Fruit fly (Drosophila melanogaster) ovary, adult (tissue): ENCODE measurements around the gene CG5421.

Experiments used
- CG17801 ChIP-seq: fragments of 200-800 bp; optimal IDR thresholded peaks from 2 replicates; lab custom pipeline; 2019; ENCODE audit warnings: missing biosample characterization, mild to moderate bottlenecking, missing genetic modification characterization, moderate library complexity; ENCODE audit not compliant: partially characterized antibody

The CG5421 gene

dm6 chr2L:12459191-12459590 is 11.3 kb upstream of the CG5421 start:
- TF ChIP-seq CG17801 (GFP tag; lab: Kevin White, UChicago): no peak

dm6 chr2L:12457715-12458114 is 9.8 kb upstream of the CG5421 start:
- TF ChIP-seq CG17801 (GFP tag; lab: Kevin White, UChicago): no peak

dm6 chr2L:12457201-12457600 is 9.3 kb upstream of the CG5421 start:
- no peak for TF ChIP-seq CG17801 (GFP tag; lab: Kevin White, UChicago)

- no peak for TF ChIP-seq CG17801 (GFP tag; lab: Kevin White, UChicago)
Measured at dm6 chr2L:12455750-12456149, 7.8 kb upstream of the CG5421 start.

- peak; percentile 23 for TF ChIP-seq CG17801 (GFP tag; lab: Kevin White, UChicago)
Measured at dm6 chr2L:12455049-12455448, 7.1 kb upstream of the CG5421 start.

DNA sequence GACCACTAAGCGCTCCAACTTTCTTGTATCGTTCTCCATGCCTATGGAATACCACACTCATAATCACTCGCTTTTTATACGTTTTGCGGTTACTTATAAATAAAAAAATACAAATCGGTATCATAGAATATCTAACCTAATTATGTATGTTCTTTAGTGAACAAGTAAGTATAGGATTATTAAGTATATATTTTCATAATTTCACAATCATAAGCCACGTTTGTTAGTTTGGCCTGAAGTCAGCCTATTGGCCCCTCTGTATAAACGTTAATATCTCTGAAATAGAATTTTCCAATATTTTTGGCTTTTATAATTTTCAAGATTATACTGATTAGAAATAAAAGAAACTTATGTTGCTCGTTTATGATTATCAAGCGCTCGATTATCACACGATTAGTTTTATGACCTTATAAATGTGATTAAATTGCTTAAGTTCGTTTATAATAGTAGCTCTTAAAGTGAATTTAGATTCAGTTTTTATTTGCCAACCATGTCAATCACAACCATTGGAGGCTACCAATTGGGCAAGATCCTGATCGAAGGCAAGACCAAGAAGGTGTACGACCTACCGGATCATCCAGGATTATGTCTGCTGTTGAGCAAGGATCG is 5.4 kb upstream of the CG5421 start, which contains the start of gene CG5418:
Gene CG5418, minus strand, starts transcription at position 51 of the 609 bp plus-strand sequence.
- no peak for TF ChIP-seq CG17801 (GFP tag; lab: Kevin White, UChicago)

dm6 chr2L:12445743-12446142 is 2.2 kb downstream of the CG5421 start, which contains the start of gene Oatp33Ea:
TSS of gene Oatp33Ea (minus strand) at chr2L:12445924.
- TF ChIP-seq CG17801 (GFP tag; lab: Kevin White, UChicago): no peak

dm6 chr2L:12435976-12436771 is 11.8 kb downstream of the CG5421 start:
- no peak for TF ChIP-seq CG17801 (GFP tag; lab: Kevin White, UChicago)

DNA sequence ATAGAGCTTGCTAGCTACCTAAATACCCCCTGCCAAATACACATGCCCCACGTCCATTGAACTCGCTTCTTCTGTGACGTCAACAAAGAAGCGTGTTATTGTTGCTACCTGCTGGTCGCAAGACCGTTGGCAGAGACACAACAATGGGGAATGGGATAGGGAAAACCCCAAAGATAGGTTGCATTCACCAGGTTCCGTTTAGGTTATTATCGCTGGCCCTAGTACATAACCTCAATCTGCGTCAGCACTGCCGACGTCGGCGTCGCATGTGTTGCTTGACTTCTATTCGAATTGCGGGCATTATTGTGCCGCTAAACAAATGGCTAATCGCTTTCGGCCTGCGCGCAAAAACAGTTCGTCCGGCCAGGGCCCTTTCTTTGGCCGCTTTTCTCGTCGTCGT is 12.5 kb downstream of the CG5421 start:
- no peak for TF ChIP-seq CG17801 (GFP tag; lab: Kevin White, UChicago)

DNA sequence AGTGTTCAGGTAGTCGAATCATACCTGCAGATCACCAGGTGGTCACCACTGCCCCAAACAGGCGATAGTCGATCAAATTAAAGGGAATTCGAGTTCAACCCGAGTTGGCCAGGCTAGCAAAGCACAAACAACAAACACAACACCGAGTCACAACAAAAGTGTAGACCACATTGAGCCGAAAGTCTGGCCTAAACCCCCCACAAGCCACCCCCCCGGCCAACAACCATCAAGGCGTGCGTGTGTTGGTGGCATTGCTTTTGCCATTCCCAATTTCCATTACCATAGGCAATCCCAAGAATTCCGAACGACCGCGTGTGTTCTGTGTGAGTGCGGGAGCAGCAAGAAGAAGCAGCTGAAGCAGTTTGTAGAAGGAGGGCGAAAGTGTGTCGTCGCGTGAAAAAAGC is 13.4 kb downstream of the CG5421 start, which contains the start of gene SC35:
Gene SC35, minus strand, starts transcription at position 131 of the 404 bp plus-strand sequence.
- TF ChIP-seq CG17801 (GFP tag; lab: Kevin White, UChicago): no peak

DNA sequence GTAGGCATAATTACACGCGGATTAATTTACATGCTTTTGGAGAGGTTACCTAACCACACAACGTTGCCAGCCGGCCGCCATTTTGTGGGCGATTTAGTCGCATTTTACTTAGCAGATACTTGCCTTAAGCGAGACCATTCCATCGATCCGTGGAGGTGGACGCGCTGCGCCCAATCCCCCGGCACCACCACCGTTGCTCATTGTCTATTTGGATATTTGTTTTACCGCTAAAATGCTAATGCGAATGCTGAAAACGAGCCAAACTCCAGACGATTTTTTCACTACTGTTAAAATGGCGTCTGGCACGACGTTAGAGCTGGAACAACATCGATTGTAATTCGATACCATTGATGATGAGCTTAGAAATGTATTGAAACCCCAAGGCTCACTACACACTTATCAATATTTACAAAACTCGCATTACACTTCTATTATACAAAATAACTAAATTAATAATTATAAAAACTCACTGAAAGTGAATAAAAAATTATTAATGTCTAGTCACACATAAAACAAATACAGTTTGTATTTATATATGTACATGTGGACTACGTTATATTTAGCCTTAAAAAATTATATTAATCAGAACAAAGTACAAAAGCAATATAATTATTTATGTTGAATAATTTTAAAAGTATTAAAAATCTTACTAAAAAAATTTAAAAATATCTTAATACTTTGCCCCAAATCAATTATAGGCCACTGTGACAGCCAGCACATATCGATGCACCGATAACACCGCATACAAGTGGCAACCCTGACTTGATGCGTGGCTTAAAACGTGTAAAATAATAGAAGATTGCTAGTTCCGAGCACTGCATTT is 14.0 kb downstream of the CG5421 start, which contains the start of gene eRF3:
Gene eRF3, plus strand, starts transcription at position 741 of the 823 bp plus-strand sequence.
- TF ChIP-seq CG17801 (GFP tag; lab: Kevin White, UChicago): peak; percentile 84

DNA sequence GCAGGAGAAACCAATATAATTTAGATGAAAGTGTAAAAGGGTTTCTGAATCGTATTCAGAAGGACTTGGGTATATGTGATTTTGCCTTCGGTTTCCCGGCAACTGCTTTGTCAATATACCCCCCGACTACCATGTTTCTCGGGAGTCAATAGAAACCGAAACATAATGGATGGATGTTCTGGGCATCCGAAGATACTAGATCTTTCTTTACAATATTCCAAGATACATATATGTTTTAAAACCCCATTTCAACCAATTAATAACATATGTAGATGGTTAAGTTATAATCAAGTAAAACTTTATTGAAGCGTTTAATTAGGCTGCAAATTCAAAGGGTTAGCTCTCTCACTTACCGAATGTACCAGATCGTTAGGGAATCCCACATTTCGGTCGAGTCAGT is 17.1 kb downstream of the CG5421 start, which contains the start of gene CG5435:
Gene CG5435, minus strand, starts transcription at position 101 of the 400 bp plus-strand sequence.
- no peak for TF ChIP-seq CG17801 (GFP tag; lab: Kevin White, UChicago)

DNA sequence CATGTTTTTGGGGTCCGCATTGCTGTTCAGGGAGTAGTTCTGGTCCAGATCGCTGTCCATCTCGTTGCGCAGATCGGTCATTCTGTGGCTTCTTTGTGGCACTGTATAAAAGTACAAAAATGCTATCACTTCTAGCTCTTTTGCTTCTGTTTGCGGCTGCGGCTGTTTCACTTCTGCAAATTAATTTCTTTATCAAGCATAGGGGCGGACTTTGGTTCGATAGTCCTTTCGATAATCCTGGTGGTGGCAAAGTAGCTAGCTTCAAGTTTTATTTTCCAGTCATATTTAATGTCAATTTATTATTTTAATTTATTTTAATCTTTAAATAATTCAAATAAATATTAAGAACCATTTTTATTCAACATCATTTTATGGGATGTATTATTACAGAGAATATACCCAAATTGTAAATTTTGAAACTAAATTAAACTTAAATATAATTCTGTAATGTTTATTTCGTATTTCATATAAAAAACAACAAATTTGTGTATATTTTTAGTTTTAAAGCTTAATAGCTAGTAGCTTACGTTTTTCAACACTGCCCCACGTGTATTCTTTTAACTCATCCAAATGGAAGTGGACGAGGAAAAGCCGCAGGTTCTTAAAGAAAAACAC is 20.3 kb downstream of the CG5421 start, which contains the start of the genes CG5446 and Trm1:
Gene CG5446, minus strand, starts transcription at position 223 of the 615 bp plus-strand sequence.
Gene Trm1, plus strand, starts transcription at position 542 of the 615 bp plus-strand sequence.
- peak; percentile 81 for TF ChIP-seq CG17801 (GFP tag; lab: Kevin White, UChicago)

- TF ChIP-seq CG17801 (GFP tag; lab: Kevin White, UChicago): no peak
Measured at dm6 chr2L:12424555-12424954, 23.4 kb downstream of the CG5421 start, which contains the start of gene Fam92. TSS of gene Fam92 (plus strand) at chr2L:12424904.
